Worm (Caenorhabditis elegans): Measurements from ENCODE around the gene nlp-57.

Gene nlp-57

ce11 chrX:11286246-11286645 is 30.6 kb upstream of the nlp-57 start, which contains the start of gene F38B2.3:
F38B2.3 (minus strand) TSS chrX:11286346.
- no peak for TF ChIP-seq snpc-4 (tag; optimal IDR thresholded peaks at IDR 0.05)
- no peak for TF ChIP-seq sup-37 (GFP tag; optimal IDR thresholded peaks at IDR 0.05)
- no peak for TF ChIP-seq ceh-8 (GFP tag; optimal IDR thresholded peaks at IDR 0.05)
- no peak for TF ChIP-seq nhr-12 (tag; optimal IDR thresholded peaks at IDR 0.05)
- no peak for TF ChIP-seq nhr-71 (tag; optimal IDR thresholded peaks at IDR 0.05)
- no peak for TF ChIP-seq mep-1 (tag; optimal IDR thresholded peaks at IDR 0.05)
- no peak for TF ChIP-seq lsy-2 (tag; optimal IDR thresholded peaks at IDR 0.05)
- no peak for TF ChIP-seq nhr-76 (tag; optimal IDR thresholded peaks at IDR 0.05)
- TF ChIP-seq nhr-11 (tag; optimal IDR thresholded peaks at IDR 0.05): no peak
- no peak for TF ChIP-seq aha-1 (tag; optimal IDR thresholded peaks at IDR 0.05)
- TF ChIP-seq nhr-85 (tag): no peak
- TF ChIP-seq pag-3 (tag; optimal IDR thresholded peaks at IDR 0.05; ENCODE audit: borderline replicate concordance, insufficient read depth): no peak
- no peak for TF ChIP-seq C16A3.4 (tag; optimal IDR thresholded peaks at IDR 0.05)
- TF ChIP-seq nhr-90 (tag; optimal IDR thresholded peaks at IDR 0.05; ENCODE audit: poor library complexity): no peak

DNA sequence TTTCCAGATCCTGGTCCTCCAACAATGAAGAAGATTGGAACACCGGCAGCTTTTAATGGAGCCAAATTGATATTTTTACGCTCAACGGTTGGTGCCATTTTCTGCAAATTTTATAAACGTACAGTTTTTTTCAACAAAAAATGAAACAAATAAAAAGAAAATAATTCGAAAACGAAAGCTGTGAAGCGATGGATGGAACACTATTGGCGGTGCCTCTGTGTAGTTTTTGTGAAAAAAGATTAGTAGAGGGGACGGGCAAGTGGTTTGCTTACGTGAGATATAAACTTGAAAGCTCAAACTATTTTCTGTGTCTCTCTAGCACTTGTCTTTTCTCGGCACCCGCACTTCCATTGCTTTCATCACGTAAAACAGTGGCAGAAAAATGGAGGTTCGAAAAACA is 29.2 kb upstream of the nlp-57 start, which contains the start of gene F38B2.4:
Gene F38B2.4 (minus strand): TSS at position 101 of the 400 bp plus-strand sequence.
- TF ChIP-seq ztf-4 (tag; optimal IDR thresholded peaks at IDR 0.05) (no peak), lin-13 (GFP tag; optimal IDR thresholded peaks at IDR 0.05) (no peak), grh-1 (GFP tag; IDR thresholded peaks at IDR 0.05) (no peak), mdl-1 (tag; optimal IDR thresholded peaks at IDR 0.05) (no peak), nhr-85 (tag) (peak; percentile 24), lin-39 (tag; optimal IDR thresholded peaks at IDR 0.05) (no peak), rnt-1 (tag; optimal IDR thresholded peaks at IDR 0.05) (peak; percentile 17), lin-14 (GFP tag; optimal IDR thresholded peaks at IDR 0.05) (peak; percentile 62), lin-35 (GFP tag; optimal IDR thresholded peaks at IDR 0.05) (no peak), pag-3 (tag; optimal IDR thresholded peaks at IDR 0.05; ENCODE audit: borderline replicate concordance, insufficient read depth) (peak; percentile 37)

ce11 chrX:11289925-11290324 is 26.9 kb upstream of the nlp-57 start:
- peak; percentile 53 for TF ChIP-seq elt-2 (tag; optimal IDR thresholded peaks at IDR 0.05)
- no peak for TF ChIP-seq rnt-1 (tag; optimal IDR thresholded peaks at IDR 0.05)
- no peak for TF ChIP-seq skn-1 (tag; optimal IDR thresholded peaks at IDR 0.05)

DNA sequence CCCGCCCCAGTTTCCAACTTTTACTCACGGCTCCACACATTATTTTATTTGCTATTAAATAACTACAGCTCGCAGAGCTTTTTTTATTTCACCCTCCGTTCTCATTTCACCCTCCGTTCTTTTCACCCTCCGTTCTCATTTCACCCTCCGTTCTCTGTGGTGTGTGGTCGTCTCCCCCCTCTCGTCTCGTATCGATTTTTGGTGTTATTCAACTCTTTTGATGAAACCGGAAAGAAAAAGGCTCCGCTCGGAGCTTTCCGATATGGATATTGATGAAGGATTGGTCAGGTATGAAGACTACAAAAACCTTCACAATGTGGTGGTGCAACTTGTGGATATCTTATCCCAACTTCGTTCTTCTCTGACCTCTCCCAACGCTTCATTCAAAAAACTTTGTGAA is 26.3 kb upstream of the nlp-57 start:
- no peak for TF ChIP-seq nhr-71 (tag; optimal IDR thresholded peaks at IDR 0.05)
- no peak for TF ChIP-seq lin-39 (tag; optimal IDR thresholded peaks at IDR 0.05)
- no peak for TF ChIP-seq fos-1 (tag; optimal IDR thresholded peaks at IDR 0.05)
- no peak for TF ChIP-seq ceh-8 (GFP tag; optimal IDR thresholded peaks at IDR 0.05)
- TF ChIP-seq ceh-90 (tag; optimal IDR thresholded peaks at IDR 0.05): no peak
- TF ChIP-seq nhr-77 (tag; optimal IDR thresholded peaks at IDR 0.05): no peak
- TF ChIP-seq Y116A8C.19 (tag; optimal IDR thresholded peaks at IDR 0.05; ENCODE audit: borderline replicate concordance): no peak
- TF ChIP-seq ztf-4 (tag; optimal IDR thresholded peaks at IDR 0.05): no peak
- TF ChIP-seq grh-1 (GFP tag; IDR thresholded peaks at IDR 0.05): no peak
- no peak for TF ChIP-seq sup-37 (GFP tag; optimal IDR thresholded peaks at IDR 0.05)
- TF ChIP-seq lin-13 (GFP tag; optimal IDR thresholded peaks at IDR 0.05): no peak
- no peak for TF ChIP-seq nhr-90 (tag; optimal IDR thresholded peaks at IDR 0.05; ENCODE audit: poor library complexity)

DNA sequence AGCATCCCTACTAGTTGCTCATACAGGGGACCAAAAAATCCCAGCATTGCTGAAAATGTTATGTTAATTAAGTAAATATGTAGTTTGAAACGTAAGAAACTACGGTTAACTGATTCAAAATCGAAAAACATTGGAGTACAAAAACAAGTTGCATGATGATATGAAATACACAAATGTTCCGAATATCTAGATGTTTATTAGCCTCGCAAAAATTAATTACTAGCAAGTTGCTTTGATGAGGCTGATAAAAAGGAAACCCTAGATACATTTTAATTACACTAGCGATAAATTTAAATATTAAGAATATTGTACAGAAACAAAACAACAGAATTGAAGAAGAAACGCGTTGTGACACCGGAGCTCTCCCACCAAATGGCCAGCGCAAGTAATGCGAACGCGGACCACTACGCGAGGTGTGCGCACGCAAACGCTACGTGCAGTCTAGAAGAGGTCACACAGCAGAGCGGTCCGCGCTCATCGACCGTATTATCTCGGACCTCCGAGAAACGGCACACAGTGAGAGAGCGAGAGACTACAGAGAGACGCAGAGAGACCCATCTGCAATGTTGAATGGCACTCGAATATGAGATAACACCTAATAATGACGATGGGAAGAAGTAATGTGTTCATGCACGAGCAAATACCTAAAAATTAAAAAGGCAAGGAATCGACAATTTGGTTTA is 20.0 kb upstream of the nlp-57 start, which contains the start of gene inx-2:
Gene inx-2 (minus strand): TSS at position 51 of the 683 bp plus-strand sequence.
- TF ChIP-seq pax-3 (tag; optimal IDR thresholded peaks at IDR 0.05) (no peak), mdl-1 (tag; optimal IDR thresholded peaks at IDR 0.05) (no peak), lin-14 (GFP tag; optimal IDR thresholded peaks at IDR 0.05) (no peak), vab-15 (tag; optimal IDR thresholded peaks at IDR 0.05) (no peak), aly-2 (tag; optimal IDR thresholded peaks at IDR 0.05) (no peak), nhr-12 (tag; optimal IDR thresholded peaks at IDR 0.05) (no peak), skn-1 (tag; optimal IDR thresholded peaks at IDR 0.05) (no peak), unc-86 (tag; optimal IDR thresholded peaks at IDR 0.05) (no peak), isw-1 (GFP tag; IDR thresholded peaks at IDR 0.05) (no peak), hlh-17 (GFP tag; optimal IDR thresholded peaks at IDR 0.05; ENCODE audit: borderline replicate concordance) (no peak), tlp-1 (tag; optimal IDR thresholded peaks at IDR 0.05) (no peak), lin-13 (GFP tag; optimal IDR thresholded peaks at IDR 0.05) (no peak), efl-3 (GFP tag; optimal IDR thresholded peaks at IDR 0.05) (no peak)
